Fruit fly (Drosophila melanogaster) whole organism, pupa: ENCODE data around the gene CG43093.

Source experiments
- CG12605 ChIP-seq: fragments of 200-800 bp; sonication (Bioruptor generic); IDR thresholded peaks from 2 replicates; pipeline ENCODE4 v1.3.6; 2022; ENCODE audit warnings: missing biosample characterization, missing genetic modification characterization
- CG8301 ChIP-seq: fragments of 200-800 bp; sonication (Bioruptor generic); optimal IDR thresholded peaks from 2 replicates; lab custom pipeline; 2018; ENCODE audit warnings: missing biosample characterization, mild to moderate bottlenecking, missing genetic modification characterization
- D1 ChIP-seq: fragments of 200-800 bp; sonication (Bioruptor generic); optimal IDR thresholded peaks from 2 replicates; lab custom pipeline; 2018; ENCODE audit warnings: missing biosample characterization, mild to moderate bottlenecking, missing genetic modification characterization, moderate library complexity
- EcR ChIP-seq: fragments of 200-800 bp; sonication (Bioruptor generic); optimal IDR thresholded peaks from 3 replicates; lab custom pipeline; 2019; ENCODE audit warnings: missing biosample characterization, missing genetic modification characterization, mild to moderate bottlenecking, moderate library complexity, missing genetic modification reagents
- Ets98B ChIP-seq: fragments of 200-800 bp; sonication (Bioruptor generic); IDR thresholded peaks from 2 replicates; pipeline ENCODE4 v1.3.6; 2022; ENCODE audit warnings: missing biosample characterization, missing genetic modification characterization
- gl ChIP-seq: fragments of 200-800 bp; sonication (Bioruptor generic); optimal IDR thresholded peaks from 2 replicates; lab custom pipeline; 2018; ENCODE audit warnings: missing biosample characterization, mild to moderate bottlenecking, missing genetic modification characterization
- rn ChIP-seq: fragments of 200-800 bp; sonication (Bioruptor generic); IDR thresholded peaks from 2 replicates; pipeline ENCODE4 v1.3.6; 2022; ENCODE audit warnings: missing biosample characterization, missing genetic modification characterization

DNA sequence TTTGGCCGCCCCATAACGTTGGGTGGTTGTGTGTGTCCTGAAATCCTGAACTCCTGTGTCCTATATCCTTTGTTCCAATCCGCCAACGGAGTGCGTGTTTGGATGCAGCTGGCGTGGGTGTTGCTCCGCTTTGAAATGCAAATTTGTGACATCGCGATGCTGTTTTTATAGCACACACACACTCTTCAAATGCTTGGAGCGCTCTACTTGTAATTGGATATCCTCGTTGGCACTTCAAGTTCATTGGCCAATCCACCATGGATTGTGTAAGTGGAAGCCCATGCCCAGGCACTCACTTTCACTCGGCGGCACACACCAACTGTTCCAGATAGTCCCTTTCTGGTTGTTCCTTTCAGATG, 46.0 kb upstream of the CG43093 start, which contains the start of gene CG13840:
- TF ChIP-seq CG12605: no peak
- TF ChIP-seq D1 (tag; lab: Kevin White, UChicago): no peak
- no peak for TF ChIP-seq gl (tag; lab: Kevin White, UChicago)
- TF ChIP-seq EcR (GFP tag; lab: Kevin White, UChicago): no peak
- no peak for TF ChIP-seq CG8301 (tag; lab: Kevin White, UChicago)
- no peak for TF ChIP-seq rn (GFP tag; lab: Robert Waterston, UW)
- no peak for TF ChIP-seq Ets98B
